Worm (Caenorhabditis elegans) whole organism, L3 larva: ENCODE results near the gene H23N18.6.

ENCODE experiments used
- nhr-25 ChIP-seq: sonication (generic microtip); optimal IDR thresholded peaks from 2 replicates; lab custom pipeline; 2017; ENCODE audit warnings: missing biosample characterization, missing genetic modification characterization
- unc-39 ChIP-seq: sonication (generic microtip); optimal IDR thresholded peaks from 4 replicates; lab custom pipeline; 2017; ENCODE audit warnings: missing biosample characterization, missing genetic modification characterization

ce11 chrV:4956529-4956928 lies 41.6 kb upstream of the H23N18.6 start, which contains the start of gene str-208:
- TF ChIP-seq nhr-25, result no peak
- TF ChIP-seq unc-39 (tag; lab: Kevin White, UChicago), result no peak
